Worm (Caenorhabditis elegans) whole organism, L1 larva: ENCODE data around the gene grd-12.
A peak's percentile ranks its signal among the peaks of the same experiment; 100 is the strongest.

Experiments used
- alr-1 ChIP-seq: fragments of 200-800 bp; sonication (Bioruptor generic); optimal IDR thresholded peaks from 2 replicates; lab custom pipeline; 2018; ENCODE audit warnings: borderline replicate concordance, mild to moderate bottlenecking, missing genetic modification characterization, missing compliant biosample characterization
- aly-2 ChIP-seq: fragments of 150-350 bp; optimal IDR thresholded peaks from 2 replicates; lab custom pipeline; 2014; ENCODE audit warnings: missing biosample characterization, missing genetic modification characterization
- ama-1 ChIP-seq: fragments of 150-350 bp; optimal IDR thresholded peaks from 2 replicates; lab custom pipeline; 2014
- ceh-82 ChIP-seq, 3 experiments: fragments of 150-350 bp in 1 of 3; sonication (generic microtip) in 2 of 3; optimal IDR thresholded peaks; 2 replicates each; lab custom pipeline; 2014 to 2017; ENCODE audit warnings: missing biosample characterization in 3 of 3, missing genetic modification characterization in 3 of 3
- ceh-90 ChIP-seq: sonication (generic microtip); optimal IDR thresholded peaks from 2 replicates; lab custom pipeline; 2016; ENCODE audit warnings: missing genetic modification characterization, missing compliant biosample characterization
- dpl-1 ChIP-seq, 3 experiments: fragments of 150-350 bp in 2 of 3; sonication (generic microtip) in 1 of 3; optimal IDR thresholded peaks; 2 replicates each; lab custom pipeline; 2014 to 2017; ENCODE audit warnings: missing biosample characterization in 3 of 3, missing genetic modification characterization in 3 of 3, missing genetic modification reagents in 3 of 3
- dsc-1 ChIP-seq: sonication (generic microtip); optimal IDR thresholded peaks from 2 replicates; lab custom pipeline; 2016; ENCODE audit warnings: mild to moderate bottlenecking, missing genetic modification characterization, missing compliant biosample characterization
- efl-1 ChIP-seq, 4 experiments: fragments of 150-350 bp; optimal IDR thresholded peaks in 3 of 4; peaks in 1 of 4; 1 replicate in 1 of 4; 2 replicates in 3 of 4; lab custom pipeline; 2014; ENCODE audit warnings: missing biosample characterization in 2 of 4, missing genetic modification characterization in 2 of 4, missing genetic modification reagents in 2 of 4
- egl-13 ChIP-seq: sonication (generic microtip); optimal IDR thresholded peaks from 2 replicates; lab custom pipeline; 2016; ENCODE audit warnings: missing genotype, missing genetic modification reagents, missing genetic modification characterization, missing compliant biosample characterization
- fkh-10 ChIP-seq: sonication (generic microtip); optimal IDR thresholded peaks from 2 replicates; lab custom pipeline; 2017; ENCODE audit warnings: missing biosample characterization, missing genetic modification reagents, missing genetic modification characterization
- fos-1 ChIP-seq: fragments of 150-350 bp; optimal IDR thresholded peaks from 2 replicates; lab custom pipeline; 2014; ENCODE audit warnings: missing biosample characterization, missing genetic modification characterization
- grh-1 ChIP-seq: fragments of 200-800 bp; sonication (Bioruptor generic); IDR thresholded peaks from 2 replicates; pipeline ENCODE4 v1.3.6; 2022; ENCODE audit warnings: missing genetic modification reagents, missing genetic modification characterization, missing compliant biosample characterization
- hlh-4 ChIP-seq: sonication (generic microtip); optimal IDR thresholded peaks from 2 replicates; lab custom pipeline; 2016; ENCODE audit warnings: mild to moderate bottlenecking, missing genetic modification characterization, missing compliant biosample characterization
- hpl-2 ChIP-seq: fragments of 150-350 bp; optimal IDR thresholded peaks from 2 replicates; lab custom pipeline; 2014; ENCODE audit warnings: missing biosample characterization, missing genetic modification reagents, missing genetic modification characterization
- lin-13 ChIP-seq: fragments of 150-350 bp; optimal IDR thresholded peaks from 2 replicates; lab custom pipeline; 2014; ENCODE audit warnings: missing biosample characterization, missing genetic modification reagents, missing genetic modification characterization
- lin-14 ChIP-seq: fragments of 200-800 bp; sonication (Bioruptor generic); optimal IDR thresholded peaks from 2 replicates; lab custom pipeline; 2018; ENCODE audit warnings: mild to moderate bottlenecking, missing genetic modification characterization, moderate library complexity, missing compliant biosample characterization
- lin-15B ChIP-seq: fragments of 150-350 bp; sonication (generic microtip); optimal IDR thresholded peaks from 3 replicates; lab custom pipeline; 2014; ENCODE audit warnings: missing biosample characterization, missing genetic modification characterization
- lir-3 ChIP-seq: sonication (generic microtip); optimal IDR thresholded peaks from 2 replicates; lab custom pipeline; 2016; ENCODE audit warnings: mild to moderate bottlenecking, missing genetic modification characterization, moderate library complexity, missing compliant biosample characterization; ENCODE audit not compliant: poor library complexity
- lsy-2 ChIP-seq, 2 experiments: fragments of 150-350 bp; optimal IDR thresholded peaks; 2 replicates each; lab custom pipeline; 2014; ENCODE audit warnings: missing biosample characterization in 2 of 2, missing genetic modification characterization in 2 of 2
- mep-1 ChIP-seq: fragments of 150-350 bp; optimal IDR thresholded peaks from 2 replicates; lab custom pipeline; 2014; ENCODE audit warnings: missing biosample characterization, missing genetic modification characterization
- nhr-12 ChIP-seq: sonication (generic microtip); optimal IDR thresholded peaks from 2 replicates; lab custom pipeline; 2017; ENCODE audit warnings: missing biosample characterization, missing genetic modification characterization
- nhr-19 ChIP-seq: fragments of 200-800 bp; sonication (Bioruptor generic); conservative IDR thresholded peaks from 2 replicates; pipeline ENCODE4 v1.3.6; 2022; ENCODE audit warnings: missing genetic modification characterization, missing compliant biosample characterization
- nhr-237 ChIP-seq: fragments of 150-350 bp; optimal IDR thresholded peaks from 2 replicates; lab custom pipeline; 2014; ENCODE audit warnings: missing biosample characterization, missing genetic modification characterization
- nhr-47 ChIP-seq: sonication (generic microtip); optimal IDR thresholded peaks from 2 replicates; lab custom pipeline; 2016; ENCODE audit warnings: mild to moderate bottlenecking, missing genetic modification characterization, moderate library complexity, missing compliant biosample characterization
- nhr-76 ChIP-seq: sonication (generic microtip); optimal IDR thresholded peaks from 2 replicates; lab custom pipeline; 2017; ENCODE audit warnings: missing biosample characterization, missing genetic modification characterization
- nhr-77 ChIP-seq: fragments of 150-350 bp; optimal IDR thresholded peaks from 2 replicates; lab custom pipeline; 2014; ENCODE audit warnings: missing biosample characterization, missing genetic modification characterization
- nhr-85 ChIP-seq: sonication (generic microtip); peaks from one replicate; lab custom pipeline; 2016; ENCODE audit warnings: missing genetic modification characterization, inconsistent platforms, missing compliant biosample characterization
- pax-3 ChIP-seq: fragments of 200-800 bp; sonication (Bioruptor generic); optimal IDR thresholded peaks from 2 replicates; lab custom pipeline; 2018; ENCODE audit warnings: mild to moderate bottlenecking, missing genetic modification characterization, moderate library complexity, missing compliant biosample characterization
- sox-4 ChIP-seq: sonication (generic microtip); optimal IDR thresholded peaks from 2 replicates; lab custom pipeline; 2016; ENCODE audit warnings: missing genetic modification characterization, missing compliant biosample characterization
- sptf-1 ChIP-seq: fragments of 150-350 bp; optimal IDR thresholded peaks from 2 replicates; lab custom pipeline; 2014; ENCODE audit warnings: missing biosample characterization, missing genetic modification characterization
- sup-37 ChIP-seq: fragments of 200-800 bp; sonication (Bioruptor generic); optimal IDR thresholded peaks from 2 replicates; lab custom pipeline; 2018; ENCODE audit warnings: mild to moderate bottlenecking, missing genetic modification characterization, missing compliant biosample characterization
- swsn-7 ChIP-seq: sonication (generic microtip); optimal IDR thresholded peaks from 2 replicates; lab custom pipeline; 2016; ENCODE audit warnings: missing genetic modification characterization, missing compliant biosample characterization
- tlp-1 ChIP-seq: fragments of 150-350 bp; optimal IDR thresholded peaks from 2 replicates; lab custom pipeline; 2014; ENCODE audit warnings: missing biosample characterization, missing genetic modification characterization
- unc-98 ChIP-seq: fragments of 200-800 bp; sonication (Bioruptor generic); IDR thresholded peaks from 2 replicates; pipeline ENCODE4 v1.3.6; 2022; ENCODE audit warnings: missing genetic modification characterization, missing compliant biosample characterization
- vab-15 ChIP-seq: sonication (generic microtip); optimal IDR thresholded peaks from 2 replicates; lab custom pipeline; 2017; ENCODE audit warnings: missing genotype, mild to moderate bottlenecking, missing genetic modification characterization, missing compliant biosample characterization
- zag-1 ChIP-seq: fragments of 150-350 bp; optimal IDR thresholded peaks from 2 replicates; lab custom pipeline; 2014; ENCODE audit warnings: missing biosample characterization, missing genetic modification characterization
- zip-4 ChIP-seq: fragments of 200-800 bp; sonication (Bioruptor generic); optimal IDR thresholded peaks from 2 replicates; lab custom pipeline; 2018; ENCODE audit warnings: mild to moderate bottlenecking, missing genetic modification characterization, moderate library complexity, missing compliant biosample characterization

Gene grd-12

ce11 chrV:14978205-14978751 is at the start of gene grd-12, which contains the start of gene F02D8.1:
TSS of gene grd-12 (plus strand) at chrV:14978505.
TSS of gene F02D8.1 (minus strand) at chrV:14978701.
- TF ChIP-seq nhr-19 (GFP tag; lab: Robert Waterston, UW): no peak
- no peak for TF ChIP-seq sox-4
- no peak for TF ChIP-seq grh-1 (GFP tag; lab: Robert Waterston, UW)
- TF ChIP-seq dpl-1 (GFP tag; optimal IDR thresholded peaks at IDR 0.05; lab: Kevin White, UChicago): no peak
- TF ChIP-seq nhr-237: no peak
- no peak for TF ChIP-seq alr-1 (tag; lab: Kevin White, UChicago)
- TF ChIP-seq sptf-1: no peak
- no peak for TF ChIP-seq tlp-1 (tag; lab: Kevin White, UChicago)
- no peak for TF ChIP-seq nhr-85 (tag; lab: Kevin White, UChicago)
- TF ChIP-seq fos-1: no peak
- TF ChIP-seq aly-2 (tag; lab: Kevin White, UChicago): no peak
- TF ChIP-seq hpl-2: no peak
- TF ChIP-seq egl-13 (tag; lab: Kevin White, UChicago): no peak
- no peak for TF ChIP-seq nhr-77 (tag; lab: Kevin White, UChicago)

DNA sequence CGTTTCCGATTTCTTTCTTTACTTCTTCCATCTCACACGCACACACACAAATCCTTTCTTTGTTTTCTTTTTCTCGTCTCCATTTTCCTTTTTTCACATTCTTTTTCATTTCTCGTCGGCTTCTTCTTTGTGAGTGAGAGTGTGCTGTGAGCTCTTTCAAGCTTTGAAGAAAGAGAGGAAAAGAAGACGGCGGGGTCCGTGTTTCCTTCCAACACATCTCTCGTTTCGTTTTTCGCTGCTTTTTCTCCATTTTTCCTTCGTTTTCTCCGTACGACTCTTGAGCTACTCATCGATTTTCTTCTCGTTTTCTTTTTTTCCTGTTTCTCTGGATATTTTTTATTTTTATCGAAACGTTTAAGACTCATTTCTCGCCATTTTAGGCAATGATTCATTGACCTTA is 48.1 kb upstream of the grd-12 start:
- TF ChIP-seq efl-1 (optimal IDR thresholded peaks at IDR 0.05; lab: Kevin White, UChicago) (peak in 1 of 2 experiments; percentile 15), efl-1 (GFP tag; optimal IDR thresholded peaks at IDR 0.05 in 1 of 2; lab: Kevin White, UChicago) (peak; percentile 1 to 60), nhr-47 (tag; lab: Kevin White, UChicago) (no peak), nhr-12 (tag; lab: Kevin White, UChicago) (no peak), ceh-90 (tag; lab: Kevin White, UChicago) (no peak), mep-1 (tag; lab: Kevin White, UChicago) (peak; percentile 41), lin-15B (no peak), dpl-1 (GFP tag; optimal IDR thresholded peaks at IDR 0.05; lab: Kevin White, UChicago) (peak in 1 of 3 experiments; percentile 7), lsy-2 (tag; optimal IDR thresholded peaks at IDR 0.05; lab: Kevin White, UChicago) (peak in 1 of 2 experiments; percentile 49), dsc-1 (tag; lab: Kevin White, UChicago) (peak; percentile 8), lin-14 (peak; percentile 86), hlh-4 (tag; lab: Kevin White, UChicago) (no peak), swsn-7 (tag; lab: Kevin White, UChicago) (no peak), nhr-85 (tag; lab: Kevin White, UChicago) (no peak), ceh-82 (tag; optimal IDR thresholded peaks at IDR 0.05; lab: Kevin White, UChicago) (peak in 1 of 3 experiments; percentile 23), alr-1 (tag; lab: Kevin White, UChicago) (no peak), lin-13 (GFP tag; lab: Kevin White, UChicago) (no peak), fkh-10 (GFP tag; lab: Kevin White, UChicago) (peak; percentile 50), unc-98 (GFP tag; lab: Robert Waterston, UW) (no peak), nhr-76 (no peak), sup-37 (GFP tag; lab: Kevin White, UChicago) (no peak), lir-3 (no peak)

DNA sequence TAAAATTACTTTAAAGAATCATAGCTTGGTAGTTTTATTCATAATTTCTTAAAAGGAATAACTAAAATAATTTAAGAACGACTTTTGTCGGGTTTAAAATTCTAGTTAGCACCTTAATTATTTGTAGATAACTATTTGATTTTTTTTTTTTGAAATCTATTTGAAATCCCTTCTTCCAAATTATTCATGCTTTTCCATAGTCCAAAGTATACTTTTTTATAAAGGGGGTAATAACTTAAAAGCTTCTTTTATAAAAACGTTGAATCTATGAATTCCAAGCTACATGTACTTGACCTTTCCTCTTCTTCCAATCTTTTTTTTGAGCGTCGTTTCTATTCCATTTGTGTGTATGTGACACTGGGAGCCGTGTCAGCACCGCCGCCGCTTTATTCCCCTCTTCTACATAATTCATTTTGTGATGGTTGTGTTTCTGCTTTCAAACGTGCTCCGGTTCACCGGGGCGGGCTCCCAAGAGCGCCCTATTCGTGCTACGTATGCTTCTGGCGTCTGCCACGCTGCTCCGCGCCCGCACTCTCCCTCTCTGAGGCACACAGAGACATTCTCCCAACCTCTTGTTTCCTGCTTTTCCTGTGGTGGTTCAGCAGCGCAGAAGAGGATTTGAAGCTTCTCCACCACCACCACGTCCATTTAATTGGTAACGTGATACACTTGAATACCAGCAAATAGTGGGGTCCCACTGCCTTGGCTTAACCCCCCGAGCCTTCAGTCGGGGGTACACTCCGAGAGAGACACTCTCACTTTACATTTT is 44.7 kb upstream of the grd-12 start:
- TF ChIP-seq pax-3 (tag; lab: Kevin White, UChicago) (peak; percentile 6), lin-13 (GFP tag; lab: Kevin White, UChicago) (no peak), lin-14 (peak; percentile 24), dsc-1 (tag; lab: Kevin White, UChicago) (peak; percentile 10)

- TF ChIP-seq ama-1 (no peak), zip-4 (GFP tag; lab: Kevin White, UChicago) (no peak), lin-15B (no peak), zag-1 (no peak), vab-15 (tag; lab: Kevin White, UChicago) (no peak), sptf-1 (no peak)
These were observed 41.7 kb upstream of the grd-12 start, which contains the start of gene C30G7.2 for ce11 chrV:14936587-14936986. TSS of gene C30G7.2 (plus strand) at chrV:14936887.
